Fruit fly (Drosophila melanogaster) whole organism, embryonic: ENCODE results near the gene unc79.

Source experiments
- Ada2b ChIP-seq: fragments of 200-800 bp; sonication (Bioruptor generic); IDR thresholded peaks from 2 replicates; pipeline ENCODE4 v1.3.6; 2022; ENCODE audit warnings: missing biosample characterization, missing genetic modification characterization
- CG10147 ChIP-seq: fragments of 200-800 bp; sonication (Bioruptor generic); optimal IDR thresholded peaks from 2 replicates; lab custom pipeline; 2019; ENCODE audit warnings: missing biosample characterization, mild to moderate bottlenecking, missing genetic modification characterization, moderate library complexity
- CG11723 ChIP-seq: fragments of 200-800 bp; sonication (Bioruptor generic); optimal IDR thresholded peaks from 2 replicates; lab custom pipeline; 2017; ENCODE audit warnings: missing biosample characterization, mild to moderate bottlenecking, missing genetic modification characterization
- CG12391 ChIP-seq: fragments of 200-800 bp; sonication (Bioruptor generic); optimal IDR thresholded peaks from 3 replicates; lab custom pipeline; 2018; ENCODE audit warnings: missing biosample characterization, mild to moderate bottlenecking, missing genetic modification characterization, moderate library complexity
- CG13123 ChIP-seq: fragments of 200-800 bp; sonication (Bioruptor generic); optimal IDR thresholded peaks from 2 replicates; lab custom pipeline; 2016; ENCODE audit warnings: missing biosample characterization, missing genetic modification characterization
- CG13296 ChIP-seq: fragments of 200-800 bp; sonication (Bioruptor generic); optimal IDR thresholded peaks from 3 replicates; lab custom pipeline; 2018; ENCODE audit warnings: missing biosample characterization, mild to moderate bottlenecking, missing genetic modification characterization
- CG15269 ChIP-seq: fragments of 200-800 bp; sonication (Bioruptor generic); optimal IDR thresholded peaks from 2 replicates; lab custom pipeline; 2018; ENCODE audit warnings: missing biosample characterization, mild to moderate bottlenecking, missing genetic modification characterization, moderate library complexity
- CG1603 ChIP-seq: fragments of 200-800 bp; sonication (Bioruptor generic); optimal IDR thresholded peaks from 2 replicates; lab custom pipeline; 2019; ENCODE audit warnings: missing biosample characterization, mild to moderate bottlenecking, missing genetic modification characterization, moderate library complexity
- CG17359 ChIP-seq: fragments of 200-800 bp; sonication (Bioruptor generic); optimal IDR thresholded peaks from 3 replicates; lab custom pipeline; 2018; ENCODE audit warnings: missing biosample characterization, mild to moderate bottlenecking, missing genetic modification characterization, moderate library complexity
- CG17361 ChIP-seq: fragments of 200-800 bp; sonication (Bioruptor generic); IDR thresholded peaks from 3 replicates; pipeline ENCODE4 v1.3.6; 2022; ENCODE audit warnings: missing biosample characterization, missing genetic modification characterization
- CG17385 ChIP-seq: fragments of 200-800 bp; sonication (Bioruptor generic); optimal IDR thresholded peaks from 3 replicates; lab custom pipeline; 2018; ENCODE audit warnings: missing biosample characterization, mild to moderate bottlenecking, missing genetic modification characterization
- CG18011 ChIP-seq: fragments of 200-800 bp; sonication (Bioruptor generic); optimal IDR thresholded peaks from 2 replicates; lab custom pipeline; 2017; ENCODE audit warnings: missing biosample characterization, missing genetic modification characterization, mild to moderate bottlenecking, moderate library complexity, missing genotype
- CG18599 ChIP-seq: fragments of 200-800 bp; sonication (Bioruptor generic); optimal IDR thresholded peaks from 3 replicates; lab custom pipeline; 2017; ENCODE audit warnings: missing biosample characterization, missing genetic modification characterization, mild to moderate bottlenecking, moderate library complexity, missing genetic modification reagents
- CG2678 ChIP-seq: fragments of 200-800 bp; sonication (Bioruptor generic); optimal IDR thresholded peaks from 3 replicates; lab custom pipeline; 2019; ENCODE audit warnings: missing biosample characterization, mild to moderate bottlenecking, missing genetic modification characterization, moderate library complexity
- CG30403 ChIP-seq: fragments of 200-800 bp; sonication (Bioruptor generic); optimal IDR thresholded peaks from 3 replicates; lab custom pipeline; 2016; ENCODE audit warnings: missing biosample characterization, missing genetic modification characterization
- CG31441 ChIP-seq: fragments of 200-800 bp; sonication (Bioruptor generic); IDR thresholded peaks from 2 replicates; pipeline ENCODE4 v1.3.6; 2022; ENCODE audit warnings: missing biosample characterization, missing genetic modification characterization
- CG32532 ChIP-seq: fragments of 200-800 bp; sonication (Bioruptor generic); IDR thresholded peaks from 2 replicates; pipeline ENCODE4 v1.3.6; 2022; ENCODE audit warnings: missing biosample characterization, missing genetic modification characterization
- CG34224 ChIP-seq: fragments of 200-800 bp; sonication (Bioruptor generic); IDR thresholded peaks from 3 replicates; pipeline ENCODE4 v1.3.6; 2022; ENCODE audit warnings: missing biosample characterization, missing genetic modification characterization; ENCODE audit not compliant: partially characterized antibody
- CG4424 ChIP-seq: fragments of 200-800 bp; sonication (Bioruptor generic); optimal IDR thresholded peaks from 3 replicates; lab custom pipeline; 2016; ENCODE audit warnings: missing biosample characterization, missing genetic modification characterization
- CG5245 ChIP-seq: fragments of 200-800 bp; sonication (Bioruptor generic); optimal IDR thresholded peaks from 3 replicates; lab custom pipeline; 2016; ENCODE audit warnings: missing biosample characterization, missing genetic modification characterization
- Fer3 ChIP-seq: fragments of 200-800 bp; sonication (Bioruptor generic); optimal IDR thresholded peaks from 2 replicates; lab custom pipeline; 2018; ENCODE audit warnings: missing biosample characterization, mild to moderate bottlenecking, missing genetic modification characterization, moderate library complexity
- Hmr ChIP-seq: fragments of 200-800 bp; sonication (Bioruptor generic); optimal IDR thresholded peaks from 3 replicates; lab custom pipeline; 2017; ENCODE audit warnings: mild to moderate bottlenecking, missing biosample characterization, missing genetic modification reagents, missing genetic modification characterization
- Hr3 ChIP-seq: fragments of 200-800 bp; sonication (Bioruptor generic); optimal IDR thresholded peaks from 3 replicates; lab custom pipeline; 2016; ENCODE audit warnings: missing biosample characterization, missing genetic modification characterization
- Hr51 ChIP-seq, 2 experiments: fragments of 200-800 bp; sonication (Bioruptor generic); optimal IDR thresholded peaks; 2 replicates in 1 of 2; 3 replicates in 1 of 2; lab custom pipeline; 2016 to 2018; ENCODE audit warnings: missing biosample characterization in 2 of 2, missing genetic modification characterization in 2 of 2, mild to moderate bottlenecking in 1 of 2, moderate library complexity in 1 of 2
- Hsf ChIP-seq: fragments of 200-800 bp; sonication (Bioruptor generic); optimal IDR thresholded peaks from 3 replicates; lab custom pipeline; 2016; ENCODE audit warnings: missing biosample characterization, missing genetic modification characterization
- Meics ChIP-seq: fragments of 200-800 bp; sonication (Bioruptor generic); optimal IDR thresholded peaks from 2 replicates; lab custom pipeline; 2017; ENCODE audit warnings: missing biosample characterization, mild to moderate bottlenecking, missing genetic modification characterization
- NK7.1 ChIP-seq: fragments of 200-800 bp; sonication (Bioruptor generic); optimal IDR thresholded peaks from 3 replicates; lab custom pipeline; 2016; ENCODE audit warnings: missing biosample characterization, missing genetic modification characterization
- Nf-YC ChIP-seq: fragments of 200-800 bp; optimal IDR thresholded peaks from 3 replicates; lab custom pipeline; 2019; ENCODE audit warnings: missing biosample characterization, mild to moderate bottlenecking, missing genetic modification characterization, moderate library complexity
- NfI ChIP-seq: fragments of 200-800 bp; sonication (Bioruptor generic); optimal IDR thresholded peaks from 3 replicates; lab custom pipeline; 2018; ENCODE audit warnings: missing biosample characterization, mild to moderate bottlenecking, missing genetic modification characterization, moderate library complexity
- Sox102F ChIP-seq: fragments of 200-800 bp; sonication (Bioruptor generic); optimal IDR thresholded peaks from 2 replicates; lab custom pipeline; 2018; ENCODE audit warnings: missing biosample characterization, mild to moderate bottlenecking, missing genetic modification characterization, moderate library complexity
- Sry-β ChIP-seq: fragments of 200-800 bp; sonication (Bioruptor generic); optimal IDR thresholded peaks from 2 replicates; lab custom pipeline; 2018; ENCODE audit warnings: missing biosample characterization, mild to moderate bottlenecking, missing genetic modification characterization, moderate library complexity
- Ssrp ChIP-seq: fragments of 200-800 bp; sonication (Bioruptor generic); optimal IDR thresholded peaks from 2 replicates; lab custom pipeline; 2018; ENCODE audit warnings: missing biosample characterization, mild to moderate bottlenecking, missing genetic modification characterization, moderate library complexity
- Xbp1 ChIP-seq: fragments of 200-800 bp; sonication (Bioruptor generic); optimal IDR thresholded peaks from 3 replicates; lab custom pipeline; 2016; ENCODE audit warnings: missing biosample characterization, mild to moderate bottlenecking, missing genetic modification characterization
- abd-A ChIP-seq: fragments of 200-800 bp; sonication (Bioruptor generic); optimal IDR thresholded peaks from 3 replicates; lab custom pipeline; 2019; ENCODE audit warnings: missing biosample characterization, mild to moderate bottlenecking, missing genetic modification characterization, moderate library complexity
- dpn ChIP-seq, 2 experiments: fragments of 200-800 bp; sonication (Bioruptor generic); optimal IDR thresholded peaks; 3 replicates each; lab custom pipeline; 2016; ENCODE audit warnings: missing biosample characterization in 2 of 2, missing genetic modification characterization in 2 of 2
- esg ChIP-seq: fragments of 200-800 bp; sonication (Bioruptor generic); conservative IDR thresholded peaks from 2 replicates; pipeline ENCODE4 v1.3.6; 2022; ENCODE audit warnings: missing biosample characterization, missing genetic modification characterization
- grau ChIP-seq: fragments of 200-800 bp; optimal IDR thresholded peaks from 3 replicates; lab custom pipeline; 2019; ENCODE audit warnings: missing biosample characterization, mild to moderate bottlenecking, missing genetic modification characterization, moderate library complexity
- ind ChIP-seq: fragments of 200-800 bp; sonication (Bioruptor generic); optimal IDR thresholded peaks from 3 replicates; lab custom pipeline; 2016; ENCODE audit warnings: missing biosample characterization, missing genetic modification characterization
- lab ChIP-seq: fragments of 200-800 bp; sonication (Bioruptor generic); optimal IDR thresholded peaks from 3 replicates; lab custom pipeline; 2017; ENCODE audit warnings: missing biosample characterization, missing genetic modification characterization, mild to moderate bottlenecking, moderate library complexity, missing genetic modification reagents
- lilli ChIP-seq: fragments of 200-800 bp; sonication (Bioruptor generic); optimal IDR thresholded peaks from 3 replicates; lab custom pipeline; 2016; ENCODE audit warnings: missing biosample characterization, missing genetic modification characterization
- luna ChIP-seq: fragments of 200-800 bp; sonication (Bioruptor generic); optimal IDR thresholded peaks from 2 replicates; lab custom pipeline; 2016; ENCODE audit warnings: missing biosample characterization, missing genetic modification characterization
- maf-S ChIP-seq: fragments of 200-800 bp; sonication (Bioruptor generic); optimal IDR thresholded peaks from 2 replicates; lab custom pipeline; 2016; ENCODE audit warnings: missing biosample characterization, missing genetic modification characterization
- nom ChIP-seq: fragments of 200-800 bp; sonication (Bioruptor generic); optimal IDR thresholded peaks from 2 replicates; lab custom pipeline; 2017; ENCODE audit warnings: missing biosample characterization, missing genetic modification characterization, mild to moderate bottlenecking, moderate library complexity, missing genetic modification reagents
- pnt ChIP-seq: fragments of 200-800 bp; sonication (Bioruptor generic); optimal IDR thresholded peaks from 3 replicates; lab custom pipeline; 2016; ENCODE audit warnings: missing biosample characterization, missing genetic modification characterization
- row ChIP-seq: fragments of 200-800 bp; sonication (Bioruptor generic); IDR thresholded peaks from 3 replicates; pipeline ENCODE4 v1.3.6; 2022; ENCODE audit warnings: missing biosample characterization, missing genetic modification characterization
- sens ChIP-seq: fragments of 200-800 bp; sonication (Bioruptor generic); peaks from one replicate; lab custom pipeline; 2016; ENCODE audit warnings: missing biosample characterization, missing genetic modification characterization
- tap ChIP-seq: fragments of 200-800 bp; optimal IDR thresholded peaks from 3 replicates; lab custom pipeline; 2019; ENCODE audit warnings: missing biosample characterization, mild to moderate bottlenecking, missing genetic modification characterization, moderate library complexity
- unc-4 ChIP-seq: fragments of 200-800 bp; sonication (Bioruptor generic); IDR thresholded peaks from 2 replicates; pipeline ENCODE4 v1.3.6; 2022; ENCODE audit warnings: missing biosample characterization, missing genetic modification characterization; ENCODE audit not compliant: partially characterized antibody
- unpg ChIP-seq: fragments of 200-800 bp; sonication (Bioruptor generic); optimal IDR thresholded peaks from 3 replicates; lab custom pipeline; 2018; ENCODE audit warnings: missing biosample characterization, mild to moderate bottlenecking, missing genetic modification characterization, moderate library complexity

unc79 gene

dm6 chr3R:19187717-19188149, 58.2 kb downstream of the unc79 start:
- TF ChIP-seq CG30403 (peak; percentile 24), Xbp1 (GFP tag; lab: Kevin White, UChicago) (no peak), CG5245 (GFP tag; lab: Kevin White, UChicago) (no peak), Nf-YC (tag; lab: Kevin White, UChicago) (peak; percentile 55), CG17385 (GFP tag; lab: Kevin White, UChicago) (peak; percentile 13), tap (peak; percentile 38), Hr3 (no peak), Hr51 (GFP tag; optimal IDR thresholded peaks at IDR 0.05; lab: Kevin White, UChicago) (peak in 1 of 2 experiments; percentile 65), CG32532 (GFP tag; lab: Robert Waterston, UW) (no peak), row (GFP tag; lab: Robert Waterston, UW) (peak; percentile 68), NfI (GFP tag; lab: Kevin White, UChicago) (peak; percentile 30), CG11723 (no peak), Meics (GFP tag; lab: Kevin White, UChicago) (peak; percentile 21), Ada2b (GFP tag; lab: Robert Waterston, UW) (peak; percentile 25; the same call in 1 of the 2 replicates), CG31441 (0 out of 2 replicates have a peak, but pooled peaks have one; percentile 15), CG18011 (no peak), CG34224 (no peak), pnt (no peak), unc-4 (GFP tag; lab: Robert Waterston, UW) (no peak), Fer3 (peak; percentile 16), esg (GFP tag; lab: Robert Waterston, UW) (0 out of 2 replicates have a peak, but pooled peaks have one; percentile 9), ind (GFP tag; lab: Kevin White, UChicago) (peak; percentile 42), grau (tag; lab: Kevin White, UChicago) (peak; percentile 48), Sox102F (GFP tag; lab: Kevin White, UChicago) (peak; percentile 18), Sry-β (GFP tag; lab: Kevin White, UChicago) (no peak), CG4424 (no peak), sens (GFP tag; lab: Kevin White, UChicago) (peak; percentile 62), unpg (GFP tag; lab: Kevin White, UChicago) (peak; percentile 27), lab (GFP tag; lab: Kevin White, UChicago) (peak; percentile 21), luna (GFP tag; lab: Kevin White, UChicago) (no peak), CG10147 (peak; percentile 11), CG13123 (GFP tag; lab: Kevin White, UChicago) (no peak), NK7.1 (GFP tag; lab: Kevin White, UChicago) (no peak), CG2678 (tag; lab: Kevin White, UChicago) (peak; percentile 51), nom (GFP tag; lab: Kevin White, UChicago) (peak; percentile 35), Hsf (GFP tag; lab: Kevin White, UChicago) (peak; percentile 18), CG13296 (peak; percentile 44), dpn (GFP tag; optimal IDR thresholded peaks at IDR 0.05; lab: Kevin White, UChicago) (peak in 1 of 2 experiments; percentile 16), CG17361 (GFP tag; lab: Robert Waterston, UW) (0 out of 3 replicates have a peak, but pooled peaks have one; percentile 21), CG18599 (peak; percentile 4), CG12391 (tag; lab: Kevin White, UChicago) (peak; percentile 19), Ssrp (peak; percentile 23), abd-A (tag; lab: Kevin White, UChicago) (peak; percentile 15), Hmr (GFP tag; lab: Kevin White, UChicago) (peak; percentile 35), CG15269 (tag; lab: Kevin White, UChicago) (peak; percentile 60), CG17359 (tag; lab: Kevin White, UChicago) (peak; percentile 10), CG1603 (peak; percentile 10), maf-S (no peak), lilli (GFP tag; lab: Kevin White, UChicago) (peak; percentile 1)
